Fruit fly (Drosophila melanogaster) whole organism, adult: ENCODE measurements around the gene CG32024.

Source experiments
- CG11617 ChIP-seq: fragments of 200-800 bp; sonication (Bioruptor generic); optimal IDR thresholded peaks from 2 replicates; lab custom pipeline; 2017; ENCODE audit warnings: mild to moderate bottlenecking, missing biosample characterization, missing genetic modification reagents, missing genetic modification characterization
- CG12768 ChIP-seq: fragments of 200-800 bp; sonication (Bioruptor generic); optimal IDR thresholded peaks from 2 replicates; lab custom pipeline; 2017; ENCODE audit warnings: missing biosample characterization, missing genetic modification characterization, mild to moderate bottlenecking, moderate library complexity, missing genetic modification reagents
- CG14711 ChIP-seq: fragments of 200-800 bp; sonication (Bioruptor generic); optimal IDR thresholded peaks from 2 replicates; lab custom pipeline; 2018; ENCODE audit warnings: missing biosample characterization, mild to moderate bottlenecking, missing genetic modification characterization, moderate library complexity
- CG1620 ChIP-seq: fragments of 200-800 bp; sonication (Bioruptor generic); optimal IDR thresholded peaks from 2 replicates; lab custom pipeline; 2016; ENCODE audit warnings: missing biosample characterization, missing genetic modification characterization
- CG33017 ChIP-seq: fragments of 200-800 bp; sonication (Bioruptor generic); optimal IDR thresholded peaks from 2 replicates; lab custom pipeline; 2018; ENCODE audit warnings: missing biosample characterization, mild to moderate bottlenecking, missing genetic modification characterization, moderate library complexity
- CG5204 ChIP-seq: fragments of 200-800 bp; sonication (Bioruptor generic); optimal IDR thresholded peaks from 2 replicates; lab custom pipeline; 2016; ENCODE audit warnings: missing biosample characterization, missing genetic modification characterization
- CG7045 ChIP-seq: fragments of 200-800 bp; sonication (Bioruptor generic); optimal IDR thresholded peaks from 2 replicates; lab custom pipeline; 2017; ENCODE audit warnings: missing biosample characterization, mild to moderate bottlenecking, missing genetic modification characterization
- CG7101 ChIP-seq: fragments of 200-800 bp; sonication (Bioruptor generic); optimal IDR thresholded peaks from 2 replicates; lab custom pipeline; 2018; ENCODE audit warnings: missing biosample characterization, mild to moderate bottlenecking, missing genetic modification characterization, moderate library complexity
- Clk ChIP-seq: fragments of 200-800 bp; sonication (Bioruptor generic); optimal IDR thresholded peaks from 2 replicates; lab custom pipeline; 2017; ENCODE audit warnings: missing biosample characterization, missing genetic modification characterization
- Crg-1 ChIP-seq: fragments of 200-800 bp; sonication (Bioruptor generic); optimal IDR thresholded peaks from 2 replicates; lab custom pipeline; 2016; ENCODE audit warnings: missing biosample characterization, missing genetic modification characterization
- Hr96 ChIP-seq: fragments of 200-800 bp; sonication (Bioruptor generic); optimal IDR thresholded peaks from 2 replicates; lab custom pipeline; 2016; ENCODE audit warnings: missing biosample characterization, missing genetic modification characterization
- Mnt ChIP-seq: fragments of 200-800 bp; sonication (Bioruptor generic); optimal IDR thresholded peaks from 2 replicates; lab custom pipeline; 2016; ENCODE audit warnings: missing biosample characterization, mild to moderate bottlenecking, missing genetic modification characterization
- bab1 ChIP-seq: fragments of 200-800 bp; sonication (Bioruptor generic); optimal IDR thresholded peaks from 3 replicates; lab custom pipeline; 2019; ENCODE audit warnings: missing biosample characterization, mild to moderate bottlenecking, missing genetic modification characterization, moderate library complexity
- cic ChIP-seq: fragments of 200-800 bp; sonication (Bioruptor generic); optimal IDR thresholded peaks from 2 replicates; lab custom pipeline; 2017; ENCODE audit warnings: missing biosample characterization, mild to moderate bottlenecking, missing genetic modification characterization, moderate library complexity
- cnc ChIP-seq, 2 experiments: fragments of >200 bp; optimal IDR thresholded peaks; 2 replicates each; lab custom pipeline; 2017
- kay ChIP-seq: fragments of 200-800 bp; sonication (Bioruptor generic); peaks from one replicate; lab custom pipeline; 2016; ENCODE audit warnings: missing biosample characterization, missing genetic modification characterization, borderline replicate concordance
- ovo ChIP-seq: fragments of 200-800 bp; sonication (Bioruptor generic); optimal IDR thresholded peaks from 2 replicates; lab custom pipeline; 2016; ENCODE audit warnings: missing biosample characterization, missing genetic modification characterization
- pad ChIP-seq: fragments of 200-800 bp; sonication (Bioruptor generic); optimal IDR thresholded peaks from 3 replicates; lab custom pipeline; 2017; ENCODE audit warnings: missing biosample characterization, missing genetic modification characterization, mild to moderate bottlenecking, moderate library complexity, missing genetic modification reagents
- tj ChIP-seq: fragments of 200-800 bp; sonication (Bioruptor generic); optimal IDR thresholded peaks from 3 replicates; lab custom pipeline; 2017; ENCODE audit warnings: missing biosample characterization, mild to moderate bottlenecking, missing genetic modification characterization, moderate library complexity
- toe ChIP-seq: fragments of 200-800 bp; sonication (Bioruptor generic); optimal IDR thresholded peaks from 2 replicates; lab custom pipeline; 2016; ENCODE audit warnings: missing biosample characterization, missing genetic modification characterization

The CG32024 gene

DNA sequence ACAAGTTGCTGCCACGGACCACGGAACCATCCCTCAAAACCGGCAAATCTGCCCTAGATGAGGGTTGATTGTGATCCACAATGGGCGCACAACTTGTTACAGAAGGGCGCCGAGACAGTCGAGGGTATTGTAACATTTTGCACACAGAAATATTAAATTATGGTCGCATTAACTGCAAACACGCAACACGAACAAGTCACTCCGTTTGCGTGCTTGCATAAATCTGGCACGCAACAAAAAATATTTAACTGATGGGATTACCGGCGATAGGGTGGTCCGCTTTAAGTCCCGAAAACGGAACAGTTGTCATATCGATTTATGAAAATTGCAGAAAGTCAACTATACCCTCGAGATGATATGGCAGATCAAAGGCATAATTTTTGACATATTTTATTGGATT, 44.5 kb downstream of the CG32024 start:
- TF ChIP-seq Crg-1, result no peak
- no peak for TF ChIP-seq Mnt (GFP tag; lab: Kevin White, UChicago)
- no peak for TF ChIP-seq pad (GFP tag; lab: Kevin White, UChicago)
- TF ChIP-seq tj (GFP tag; lab: Kevin White, UChicago), result no peak
- TF ChIP-seq CG12768 (GFP tag; lab: Kevin White, UChicago), result no peak
- no peak for TF ChIP-seq CG14711 (tag; lab: Kevin White, UChicago)
- no peak for TF ChIP-seq bab1 (GFP tag; lab: Kevin White, UChicago)
- TF ChIP-seq kay (GFP tag; lab: Kevin White, UChicago), result no peak
- no peak for TF ChIP-seq CG1620 (GFP tag; lab: Kevin White, UChicago)
- TF ChIP-seq CG5204 (GFP tag; lab: Kevin White, UChicago), result no peak
- no peak for TF ChIP-seq Hr96 (GFP tag; lab: Kevin White, UChicago)
- no peak for TF ChIP-seq CG33017 (tag; lab: Kevin White, UChicago)

dm6 chr3L:8852907-8853306, 45.5 kb downstream of the CG32024 start:
- TF ChIP-seq cic (GFP tag; lab: Kevin White, UChicago), result no peak
- TF ChIP-seq Hr96 (GFP tag; lab: Kevin White, UChicago), result no peak
- no peak for TF ChIP-seq bab1 (GFP tag; lab: Kevin White, UChicago)
- TF ChIP-seq CG5204 (GFP tag; lab: Kevin White, UChicago), result no peak
- TF ChIP-seq CG7045 (GFP tag; lab: Kevin White, UChicago), result no peak
- TF ChIP-seq CG12768 (GFP tag; lab: Kevin White, UChicago), result no peak
- no peak for TF ChIP-seq kay (GFP tag; lab: Kevin White, UChicago)
- no peak for TF ChIP-seq tj (GFP tag; lab: Kevin White, UChicago)
- no peak for TF ChIP-seq toe (GFP tag; lab: Kevin White, UChicago)
- no peak for TF ChIP-seq Mnt (GFP tag; lab: Kevin White, UChicago)

DNA sequence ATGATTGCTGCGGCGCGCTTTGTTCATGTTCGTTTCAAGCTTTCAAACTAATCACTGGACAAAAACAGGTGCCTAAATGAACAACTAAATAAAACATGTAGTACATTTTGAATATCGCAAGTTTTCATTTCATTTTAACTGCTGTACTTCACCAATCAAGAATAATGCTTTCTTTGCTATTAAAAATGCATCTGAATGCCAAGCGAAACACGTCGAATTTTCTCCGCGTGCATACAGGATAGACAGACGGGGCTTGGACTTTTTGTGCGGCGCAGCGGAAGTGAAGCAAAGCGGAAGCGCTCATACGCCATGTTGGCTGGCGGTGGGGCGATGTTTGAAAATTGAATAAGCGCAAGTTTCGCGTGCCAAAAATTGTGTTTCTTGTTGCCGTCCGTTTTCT, 46.0 kb downstream of the CG32024 start:
- TF ChIP-seq CG5204 (GFP tag; lab: Kevin White, UChicago) (no peak), kay (GFP tag; lab: Kevin White, UChicago) (no peak), cic (GFP tag; lab: Kevin White, UChicago) (no peak), CG7101 (tag; lab: Kevin White, UChicago) (no peak), Crg-1 (no peak)

DNA sequence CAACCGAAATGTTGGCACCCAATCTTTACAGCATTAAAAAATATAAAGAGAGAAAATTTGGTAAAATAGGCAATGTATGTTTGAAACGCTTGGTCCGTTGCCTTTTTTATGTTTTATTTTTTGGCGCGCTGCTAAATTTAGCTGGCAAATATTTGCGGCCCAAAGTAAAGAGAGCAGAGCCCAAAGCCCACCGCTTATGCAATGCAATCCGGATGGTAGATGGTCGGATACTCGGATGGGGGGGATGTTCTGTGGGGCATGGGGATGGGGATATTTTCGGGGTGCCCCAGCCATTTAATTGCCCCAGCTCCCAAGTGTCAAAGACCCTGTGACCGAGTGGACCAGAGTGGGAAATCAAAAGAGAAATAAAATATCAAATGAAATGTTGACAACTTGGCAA, 47.9 kb downstream of the CG32024 start:
- TF ChIP-seq CG12768 (GFP tag; lab: Kevin White, UChicago) (no peak), pad (GFP tag; lab: Kevin White, UChicago) (no peak), Crg-1 (no peak), cnc (optimal IDR thresholded peaks at IDR 0.05; lab: Kevin White, UChicago) (no peak), CG33017 (tag; lab: Kevin White, UChicago) (no peak), CG5204 (GFP tag; lab: Kevin White, UChicago) (no peak), CG7101 (tag; lab: Kevin White, UChicago) (no peak), bab1 (GFP tag; lab: Kevin White, UChicago) (no peak), Hr96 (GFP tag; lab: Kevin White, UChicago) (no peak), CG14711 (tag; lab: Kevin White, UChicago) (no peak), ovo (GFP tag; lab: Kevin White, UChicago) (no peak), CG1620 (GFP tag; lab: Kevin White, UChicago) (no peak), kay (GFP tag; lab: Kevin White, UChicago) (no peak), CG7045 (GFP tag; lab: Kevin White, UChicago) (no peak), toe (GFP tag; lab: Kevin White, UChicago) (no peak), tj (GFP tag; lab: Kevin White, UChicago) (no peak), Clk (GFP tag; lab: Kevin White, UChicago) (no peak), Mnt (GFP tag; lab: Kevin White, UChicago) (no peak), cic (GFP tag; lab: Kevin White, UChicago) (no peak), CG11617 (GFP tag; lab: Kevin White, UChicago) (no peak)

- TF ChIP-seq cnc (optimal IDR thresholded peaks at IDR 0.05; lab: Kevin White, UChicago), result no peak
- no peak for TF ChIP-seq CG7045 (GFP tag; lab: Kevin White, UChicago)
- TF ChIP-seq CG5204 (GFP tag; lab: Kevin White, UChicago), result no peak
- TF ChIP-seq tj (GFP tag; lab: Kevin White, UChicago), result no peak
- no peak for TF ChIP-seq bab1 (GFP tag; lab: Kevin White, UChicago)
- TF ChIP-seq CG11617 (GFP tag; lab: Kevin White, UChicago), result no peak
- no peak for TF ChIP-seq CG14711 (tag; lab: Kevin White, UChicago)
- no peak for TF ChIP-seq CG7101 (tag; lab: Kevin White, UChicago)
- no peak for TF ChIP-seq ovo (GFP tag; lab: Kevin White, UChicago)
- TF ChIP-seq CG1620 (GFP tag; lab: Kevin White, UChicago), result no peak
- TF ChIP-seq Clk (GFP tag; lab: Kevin White, UChicago), result no peak
- no peak for TF ChIP-seq toe (GFP tag; lab: Kevin White, UChicago)
- no peak for TF ChIP-seq kay (GFP tag; lab: Kevin White, UChicago)
- TF ChIP-seq Crg-1, result no peak
- TF ChIP-seq Hr96 (GFP tag; lab: Kevin White, UChicago), result no peak
- no peak for TF ChIP-seq cic (GFP tag; lab: Kevin White, UChicago)
- no peak for TF ChIP-seq CG33017 (tag; lab: Kevin White, UChicago)
- TF ChIP-seq Mnt (GFP tag; lab: Kevin White, UChicago), result no peak
- TF ChIP-seq pad (GFP tag; lab: Kevin White, UChicago), result no peak
Observed at dm6 chr3L:8856875-8857274, 49.5 kb downstream of the CG32024 start.
